Worm (Caenorhabditis elegans) whole organism, late embryonic: Measurements from ENCODE around the gene rme-6.
A peak's percentile ranks its signal among the peaks of the same experiment; 100 is the strongest.

Experiments
- C38D4.7 ChIP-seq: fragments of 200-800 bp; sonication (Bioruptor generic); optimal IDR thresholded peaks from 2 replicates; lab custom pipeline; 2018; ENCODE audit warnings: mild to moderate bottlenecking, missing genetic modification characterization, moderate library complexity, missing compliant biosample characterization
- K09A11.1 ChIP-seq: sonication (generic microtip); optimal IDR thresholded peaks from 2 replicates; lab custom pipeline; 2017; ENCODE audit warnings: antibody characterized with exemption, mild to moderate bottlenecking, missing genetic modification characterization, missing compliant biosample characterization; ENCODE audit not compliant: insufficient read depth
- ceh-14 ChIP-seq: sonication (generic microtip); optimal IDR thresholded peaks from 2 replicates; lab custom pipeline; 2016; ENCODE audit warnings: missing genotype, missing genetic modification characterization, missing compliant biosample characterization
- ceh-18 ChIP-seq: sonication (generic microtip); optimal IDR thresholded peaks from 2 replicates; lab custom pipeline; 2016; ENCODE audit warnings: missing genetic modification characterization, missing compliant biosample characterization
- ceh-19 ChIP-seq: fragments of 200-800 bp; sonication (Bioruptor generic); optimal IDR thresholded peaks from 2 replicates; lab custom pipeline; 2018; ENCODE audit warnings: mild to moderate bottlenecking, missing genetic modification characterization, missing compliant biosample characterization
- ceh-2 ChIP-seq: sonication (generic microtip); optimal IDR thresholded peaks from 2 replicates; lab custom pipeline; 2016; ENCODE audit warnings: missing genotype, missing genetic modification characterization, missing compliant biosample characterization
- ceh-30 ChIP-seq: fragments of 150-350 bp; optimal IDR thresholded peaks from 2 replicates; lab custom pipeline; 2014; ENCODE audit warnings: missing biosample characterization, missing genetic modification characterization
- ceh-31 ChIP-seq: sonication (generic microtip); optimal IDR thresholded peaks from 2 replicates; lab custom pipeline; 2016; ENCODE audit warnings: missing genetic modification characterization, missing compliant biosample characterization
- ceh-48 ChIP-seq: sonication (generic microtip); optimal IDR thresholded peaks from 2 replicates; lab custom pipeline; 2016; ENCODE audit warnings: missing genetic modification characterization, inconsistent platforms, missing compliant biosample characterization
- ceh-6 ChIP-seq: fragments of 200-800 bp; sonication (Bioruptor generic); optimal IDR thresholded peaks from 2 replicates; lab custom pipeline; 2018; ENCODE audit warnings: mild to moderate bottlenecking, missing genetic modification characterization, missing compliant biosample characterization
- fkh-10 ChIP-seq: fragments of 150-350 bp; optimal IDR thresholded peaks from 2 replicates; lab custom pipeline; 2014; ENCODE audit warnings: missing biosample characterization, missing genetic modification reagents, missing genetic modification characterization
- fkh-6 ChIP-seq: sonication (generic microtip); optimal IDR thresholded peaks from 2 replicates; lab custom pipeline; 2016; ENCODE audit warnings: missing genetic modification characterization, missing compliant biosample characterization
- gmeb-2 ChIP-seq: sonication (generic microtip); optimal IDR thresholded peaks from 2 replicates; lab custom pipeline; 2016; ENCODE audit warnings: missing genetic modification characterization, inconsistent platforms, missing compliant biosample characterization
- hlh-15 ChIP-seq: sonication (generic microtip); optimal IDR thresholded peaks from 2 replicates; lab custom pipeline; 2016; ENCODE audit warnings: missing genetic modification characterization, missing compliant biosample characterization
- hlh-8 ChIP-seq: sonication (generic microtip); optimal IDR thresholded peaks from 2 replicates; lab custom pipeline; 2016; ENCODE audit warnings: missing genotype, missing genetic modification characterization, missing compliant biosample characterization
- lim-6 ChIP-seq: sonication (generic microtip); optimal IDR thresholded peaks from 2 replicates; lab custom pipeline; 2016; ENCODE audit warnings: missing genetic modification characterization, missing compliant biosample characterization
- madf-2 ChIP-seq: sonication (generic microtip); optimal IDR thresholded peaks from 2 replicates; lab custom pipeline; 2017; ENCODE audit warnings: missing genetic modification characterization, missing compliant biosample characterization
- nfya-1 ChIP-seq: sonication (generic microtip); optimal IDR thresholded peaks from 2 replicates; lab custom pipeline; 2017; ENCODE audit warnings: missing genetic modification characterization, mild to moderate bottlenecking, missing compliant biosample characterization, antibody characterized with exemption, moderate library complexity
- nhr-11 ChIP-seq: fragments of 150-350 bp; optimal IDR thresholded peaks from 2 replicates; lab custom pipeline; 2014; ENCODE audit warnings: missing biosample characterization, missing genetic modification characterization
- nhr-232 ChIP-seq: sonication (generic microtip); optimal IDR thresholded peaks from 2 replicates; lab custom pipeline; 2016; ENCODE audit warnings: missing genetic modification characterization, missing compliant biosample characterization
- rnt-1 ChIP-seq: sonication (generic microtip); optimal IDR thresholded peaks from 2 replicates; lab custom pipeline; 2016; ENCODE audit warnings: missing genetic modification characterization, missing compliant biosample characterization
- sdc-2 ChIP-seq: sonication (generic microtip); optimal IDR thresholded peaks from 2 replicates; lab custom pipeline; 2016; ENCODE audit warnings: missing genotype, missing genetic modification characterization, missing compliant biosample characterization
- sox-2 ChIP-seq: fragments of 200-800 bp; sonication (Bioruptor generic); IDR thresholded peaks from 2 replicates; pipeline ENCODE4 v1.3.6; 2022; ENCODE audit warnings: missing genetic modification reagents, missing genetic modification characterization, missing compliant biosample characterization
- tbx-7 ChIP-seq: sonication (generic microtip); optimal IDR thresholded peaks from 2 replicates; lab custom pipeline; 2016; ENCODE audit warnings: missing genotype, missing genetic modification characterization, missing compliant biosample characterization
- unc-42 ChIP-seq: sonication (generic microtip); optimal IDR thresholded peaks from 2 replicates; lab custom pipeline; 2016; ENCODE audit warnings: missing genotype, missing genetic modification characterization, missing compliant biosample characterization
- unc-55 ChIP-seq: sonication (generic microtip); optimal IDR thresholded peaks from 2 replicates; lab custom pipeline; 2017; ENCODE audit warnings: missing biosample characterization, missing genetic modification reagents, missing genetic modification characterization
- ztf-16 ChIP-seq: sonication (generic microtip); optimal IDR thresholded peaks from 2 replicates; lab custom pipeline; 2017; ENCODE audit warnings: missing genetic modification characterization, missing compliant biosample characterization

Gene rme-6

ce11 chrX:1096808-1097207 lies at the start of gene rme-6, which contains the start of gene pigx-1:
Gene rme-6 (plus strand): TSS chrX:1097152.
Gene pigx-1 (minus strand): TSS chrX:1097013.
- TF ChIP-seq nfya-1 (tag; lab: Kevin White, UChicago) (peak; percentile 24), K09A11.1 (tag; lab: Kevin White, UChicago) (no peak), ztf-16 (no peak), unc-55 (GFP tag; lab: Kevin White, UChicago) (no peak), ceh-48 (tag; lab: Kevin White, UChicago) (peak; percentile 10)

ce11 chrX:1051041-1051440 lies 45.9 kb upstream of the rme-6 start:
- TF ChIP-seq hlh-8 (tag; lab: Kevin White, UChicago) = no peak
- TF ChIP-seq rnt-1 (tag; lab: Kevin White, UChicago) = peak; percentile 44
- peak; percentile 14 for TF ChIP-seq lim-6 (tag; lab: Kevin White, UChicago)
- peak; percentile 3 for TF ChIP-seq nfya-1 (tag; lab: Kevin White, UChicago)
- TF ChIP-seq ceh-30 (tag; lab: Kevin White, UChicago) = no peak
- no peak for TF ChIP-seq ceh-6 (GFP tag; lab: Kevin White, UChicago)
- peak; percentile 18 for TF ChIP-seq sdc-2 (tag; lab: Kevin White, UChicago)
- no peak for TF ChIP-seq ceh-48 (tag; lab: Kevin White, UChicago)
- no peak for TF ChIP-seq fkh-6 (tag; lab: Kevin White, UChicago)
- no peak for TF ChIP-seq madf-2
- peak; percentile 29 for TF ChIP-seq unc-42 (tag; lab: Kevin White, UChicago)
- no peak for TF ChIP-seq hlh-15 (tag; lab: Kevin White, UChicago)
- no peak for TF ChIP-seq ceh-2
- TF ChIP-seq unc-55 (GFP tag; lab: Kevin White, UChicago) = peak; percentile 67
- peak; percentile 51 for TF ChIP-seq ceh-18 (tag; lab: Kevin White, UChicago)

- TF ChIP-seq hlh-8 (tag; lab: Kevin White, UChicago) (peak; percentile 34), lim-6 (tag; lab: Kevin White, UChicago) (no peak)
These were observed 44.0 kb upstream of the rme-6 start for ce11 chrX:1052960-1053359.

- TF ChIP-seq fkh-10 (no peak), unc-55 (GFP tag; lab: Kevin White, UChicago) (peak; percentile 89), nhr-11 (tag; lab: Kevin White, UChicago) (no peak), ceh-19 (GFP tag; lab: Kevin White, UChicago) (no peak), sox-2 (GFP tag; lab: Robert Waterston, UW) (no peak), tbx-7 (no peak)
These were observed 43.0 kb upstream of the rme-6 start, which contains the start of gene ncs-3 for ce11 chrX:1053929-1054328. Gene ncs-3 (plus strand): TSS chrX:1054081.

- TF ChIP-seq lim-6 (tag; lab: Kevin White, UChicago) (peak; percentile 31), ceh-31 (tag; lab: Kevin White, UChicago) (peak; percentile 27), unc-42 (tag; lab: Kevin White, UChicago) (peak; percentile 90), gmeb-2 (tag; lab: Kevin White, UChicago) (no peak)
These were observed 39.1 kb upstream of the rme-6 start for ce11 chrX:1057821-1058377.

- TF ChIP-seq ceh-14 (tag; lab: Kevin White, UChicago) (peak; percentile 64), unc-55 (GFP tag; lab: Kevin White, UChicago) (peak; percentile 15), nhr-232 (tag; lab: Kevin White, UChicago) (no peak), unc-42 (tag; lab: Kevin White, UChicago) (peak; percentile 55), C38D4.7 (GFP tag; lab: Kevin White, UChicago) (no peak)
These were observed 36.2 kb upstream of the rme-6 start for ce11 chrX:1060705-1061104.
